Fruit fly (Drosophila melanogaster) S2 (cell line): ENCODE data around the gene dan.

ENCODE experiments used
- CG8478 ChIP-seq: fragments of >200 bp; optimal IDR thresholded peaks from 2 replicates; lab custom pipeline; 2018
- CTCF ChIP-seq, 2 experiments: fragments of >200 bp; optimal IDR thresholded peaks; 2 replicates each; lab custom pipeline; 2018

DNA sequence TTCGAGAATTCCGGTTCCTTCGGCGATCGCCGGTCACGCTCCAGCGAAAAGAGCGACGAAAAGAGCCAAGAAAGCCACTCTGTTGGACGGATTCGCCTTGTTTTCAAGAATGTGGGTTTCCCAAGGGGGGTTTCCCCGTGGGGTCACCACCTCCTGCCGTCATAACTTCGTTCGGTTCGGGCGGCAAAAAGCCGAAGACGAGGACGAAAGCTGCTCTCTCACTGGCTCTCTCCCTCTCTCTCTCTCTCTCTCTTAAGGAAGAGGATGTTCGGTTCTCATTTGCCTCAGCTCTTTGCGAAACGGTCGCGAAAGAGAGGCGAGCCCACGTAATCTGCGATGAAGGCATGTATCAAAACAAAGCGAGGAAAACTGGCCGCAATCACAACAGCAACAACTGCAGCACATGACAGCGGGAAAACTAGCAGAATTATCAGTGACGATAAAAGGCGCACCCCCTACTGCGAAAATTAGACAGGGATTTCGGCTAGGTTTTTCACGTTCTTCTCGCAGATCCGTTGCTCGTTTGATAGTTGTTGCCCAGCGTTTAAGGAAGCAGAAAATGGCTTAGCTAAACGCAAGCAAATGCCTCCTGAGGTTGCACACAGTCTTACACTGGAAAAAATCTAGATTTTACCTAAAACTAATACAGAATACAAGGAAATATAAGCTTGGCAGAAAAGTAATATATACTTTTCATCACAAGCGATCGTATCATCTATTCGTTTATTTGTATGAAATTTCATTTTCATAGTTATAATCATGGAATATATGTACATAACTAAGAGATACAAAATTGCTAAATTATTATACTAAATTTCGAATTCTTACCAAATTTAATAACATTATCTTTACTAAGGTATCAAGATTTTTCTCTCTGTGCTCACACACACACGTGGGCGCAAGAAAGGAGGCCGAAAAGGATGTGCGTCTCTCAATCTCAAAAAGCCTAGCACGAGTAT lies at the start of gene dan:
- TF ChIP-seq CTCF (optimal IDR thresholded peaks at IDR 0.05; lab: Kevin White, UChicago) (no peak), CG8478 (lab: Kevin White, UChicago) (no peak)
